Worm (Caenorhabditis elegans): ENCODE data around the gene try-4.

- no peak for TF ChIP-seq elt-3 (tag; optimal IDR thresholded peaks at IDR 0.05)
- no peak for TF ChIP-seq ztf-11 (tag; optimal IDR thresholded peaks at IDR 0.05)
- TF ChIP-seq nhr-76 (tag; optimal IDR thresholded peaks at IDR 0.05), result no peak
- TF ChIP-seq mab-5 (tag; optimal IDR thresholded peaks at IDR 0.05), result no peak
- no peak for TF ChIP-seq unc-39 (tag; optimal IDR thresholded peaks at IDR 0.05)
- TF ChIP-seq unc-62 (GFP tag; optimal IDR thresholded peaks at IDR 0.05), result peak; percentile 72
- no peak for TF ChIP-seq nhr-28 (tag; optimal IDR thresholded peaks at IDR 0.05)
- no peak for TF ChIP-seq lsy-2 (tag; optimal IDR thresholded peaks at IDR 0.05)
- no peak for TF ChIP-seq lin-13 (tag; optimal IDR thresholded peaks at IDR 0.05)
- no peak for TF ChIP-seq M03D4.4 (tag; optimal IDR thresholded peaks at IDR 0.05)
- TF ChIP-seq nhr-237 (tag; optimal IDR thresholded peaks at IDR 0.05), result no peak
- TF ChIP-seq mep-1 (tag; optimal IDR thresholded peaks at IDR 0.05), result no peak
- TF ChIP-seq pha-4 (tag; optimal IDR thresholded peaks at IDR 0.05), result no peak
Observed at ce11 chrV:20850580-20850979, 10.4 kb downstream of the try-4 start, which contains the start of gene clec-264.
